Fruit fly (Drosophila melanogaster) Kc167 (cell line): ENCODE data around the gene RhoGAP92B.

Experiments
- Myc ChIP-seq: fragments of >200 bp; optimal IDR thresholded peaks from 2 replicates; lab custom pipeline; 2017; ENCODE audit warnings: missing external identifiers
- Sin3A ChIP-seq: fragments of >200 bp; optimal IDR thresholded peaks from 2 replicates; lab custom pipeline; 2018; ENCODE audit warnings: missing external identifiers
- h ChIP-seq: fragments of >200 bp; optimal IDR thresholded peaks from 3 replicates; lab custom pipeline; 2018; ENCODE audit warnings: missing external identifiers
- insv ChIP-seq: fragments of >200 bp; optimal IDR thresholded peaks from 3 replicates; lab custom pipeline; 2018; ENCODE audit warnings: missing external identifiers
- psq ChIP-seq: fragments of >200 bp; optimal IDR thresholded peaks from 2 replicates; lab custom pipeline; 2017; ENCODE audit warnings: missing external identifiers
- ttk ChIP-seq: sonication (Bioruptor generic); optimal IDR thresholded peaks from 2 replicates; lab custom pipeline; 2017; ENCODE audit warnings: missing external identifiers

RhoGAP92B gene

DNA sequence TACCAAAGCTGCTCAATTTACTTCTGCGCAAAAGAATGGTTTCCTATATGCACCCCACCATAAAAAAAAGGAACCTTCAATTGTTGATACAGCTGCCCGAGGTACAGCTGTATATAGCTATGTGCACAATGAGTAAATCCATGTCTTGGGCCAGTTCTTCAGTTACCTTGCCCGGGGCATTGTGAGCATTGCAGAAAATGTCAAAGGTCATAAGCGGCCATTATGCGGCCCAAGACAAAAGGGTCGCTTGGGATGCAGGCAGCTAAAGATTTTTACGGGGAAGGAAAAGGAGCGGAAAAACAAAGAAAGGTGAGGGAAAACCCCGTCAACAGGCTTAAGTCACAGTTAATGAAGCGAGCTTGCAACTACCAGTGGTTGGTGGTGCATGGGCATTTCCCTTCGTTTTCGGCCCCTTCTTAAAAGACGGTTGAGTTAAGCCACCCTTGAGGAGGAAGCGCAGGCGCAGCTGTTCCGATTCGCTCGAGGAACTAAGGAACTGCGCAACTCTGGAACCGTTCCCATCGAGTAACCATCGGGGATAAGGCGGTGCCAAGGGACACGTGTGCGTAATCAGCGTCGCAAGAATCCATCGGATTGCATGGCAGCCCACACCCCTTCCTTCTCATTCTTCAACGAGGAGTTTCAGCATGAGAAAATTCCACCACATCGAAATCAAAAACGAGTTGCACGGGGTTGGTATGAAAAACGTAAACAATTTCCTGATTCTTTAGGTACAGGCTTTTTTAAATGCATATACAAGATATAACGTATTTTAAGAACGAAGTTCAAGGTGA, 26.1 kb downstream of the RhoGAP92B start:
- TF ChIP-seq psq (lab: Kevin White, UChicago), result no peak
- no peak for TF ChIP-seq Myc (lab: Kevin White, UChicago)
- TF ChIP-seq ttk (lab: Kevin White, UChicago), result no peak
- no peak for TF ChIP-seq h (lab: Kevin White, UChicago)
- TF ChIP-seq Sin3A (lab: Kevin White, UChicago), result no peak
- no peak for TF ChIP-seq insv

DNA sequence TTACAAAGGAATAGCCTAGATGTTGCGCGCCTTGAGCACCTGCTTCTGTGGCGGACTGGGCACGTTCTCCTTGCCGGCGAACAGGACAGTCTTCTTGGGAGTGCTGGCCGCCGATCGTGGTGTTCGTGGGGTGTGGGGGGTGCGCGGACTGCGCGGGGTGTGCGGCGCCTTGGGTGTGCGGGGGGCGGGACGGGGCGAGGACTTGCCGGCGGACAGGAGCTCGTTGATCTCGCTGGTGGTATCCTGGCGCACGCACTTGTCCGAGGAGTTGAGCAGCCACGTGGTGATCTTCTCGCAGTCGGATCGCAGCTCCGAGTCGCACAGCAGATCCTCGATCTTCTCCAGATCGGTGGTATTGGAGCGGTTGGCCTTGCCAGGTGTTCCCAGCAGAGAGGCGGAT, 27.2 kb downstream of the RhoGAP92B start:
- TF ChIP-seq insv (no peak), Sin3A (lab: Kevin White, UChicago) (no peak), psq (lab: Kevin White, UChicago) (no peak), Myc (lab: Kevin White, UChicago) (no peak), ttk (lab: Kevin White, UChicago) (no peak), h (lab: Kevin White, UChicago) (no peak)

DNA sequence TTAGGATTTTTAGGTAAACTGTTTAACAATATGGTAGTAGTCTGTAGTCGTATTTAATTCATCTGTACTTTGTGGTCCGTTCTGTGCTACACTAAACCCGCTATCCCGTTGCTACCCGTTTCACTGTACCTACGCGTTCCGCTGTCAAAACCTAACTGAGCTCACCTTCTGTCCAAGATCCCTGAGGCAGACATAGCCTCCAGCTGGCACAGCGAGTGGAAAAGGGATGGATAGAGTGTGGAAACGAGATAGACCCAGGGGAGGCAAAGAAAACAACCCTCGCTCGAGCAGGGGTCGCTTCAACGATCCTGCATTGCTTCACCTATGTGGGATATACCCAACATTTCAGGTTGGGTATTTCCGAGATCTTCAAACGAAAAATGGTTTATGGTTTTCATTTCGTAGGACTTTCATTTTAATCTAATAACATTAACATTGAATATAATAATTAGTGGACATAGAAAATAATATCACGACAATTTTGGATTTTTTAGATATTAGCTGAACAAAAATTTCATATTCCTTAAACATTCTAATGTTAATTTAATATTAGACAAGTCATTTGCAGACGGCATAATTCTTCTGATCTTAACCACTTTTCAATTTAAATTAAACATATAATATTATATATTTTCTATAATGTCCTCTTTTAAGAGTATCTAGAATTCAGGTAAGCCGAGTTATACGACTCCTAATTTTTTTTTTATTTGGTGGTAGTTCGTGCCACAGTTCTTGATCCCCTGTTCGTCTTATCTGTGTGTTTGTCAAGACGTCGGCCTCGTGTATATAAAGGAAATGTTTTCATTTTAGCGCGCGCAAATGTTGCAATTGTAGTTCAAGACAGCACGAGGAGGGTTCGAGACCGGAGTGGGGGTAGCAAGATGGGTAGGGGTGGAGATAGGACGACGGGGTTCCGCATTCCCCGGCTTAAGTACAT, 30.1 kb downstream of the RhoGAP92B start, which contains the start of gene mira:
Gene mira (minus strand): TSS at position 281 of the 937 bp plus-strand sequence.
- TF ChIP-seq Sin3A (lab: Kevin White, UChicago) (no peak), psq (lab: Kevin White, UChicago) (no peak), ttk (lab: Kevin White, UChicago) (no peak), h (lab: Kevin White, UChicago) (no peak), insv (no peak), Myc (lab: Kevin White, UChicago) (no peak)

DNA sequence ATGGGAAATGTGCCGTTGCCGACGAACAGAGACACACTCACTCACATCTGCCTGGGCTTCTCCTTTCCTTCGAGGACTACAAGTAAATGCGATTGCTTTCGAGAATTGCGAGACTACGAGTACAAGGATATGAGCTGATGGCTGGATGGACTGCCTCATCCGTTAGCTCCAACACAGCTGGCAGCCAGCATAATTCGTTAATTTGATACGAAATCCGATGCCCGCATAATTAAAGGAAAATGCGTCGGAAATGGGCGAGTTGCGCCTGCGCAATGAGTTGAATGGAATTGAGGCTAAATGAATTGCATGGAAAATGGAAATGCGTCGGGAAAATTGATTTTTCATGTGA, 30.8 kb downstream of the RhoGAP92B start:
- TF ChIP-seq ttk (lab: Kevin White, UChicago) (no peak), Sin3A (lab: Kevin White, UChicago) (no peak), psq (lab: Kevin White, UChicago) (no peak), Myc (lab: Kevin White, UChicago) (no peak), h (lab: Kevin White, UChicago) (no peak), insv (no peak)

DNA sequence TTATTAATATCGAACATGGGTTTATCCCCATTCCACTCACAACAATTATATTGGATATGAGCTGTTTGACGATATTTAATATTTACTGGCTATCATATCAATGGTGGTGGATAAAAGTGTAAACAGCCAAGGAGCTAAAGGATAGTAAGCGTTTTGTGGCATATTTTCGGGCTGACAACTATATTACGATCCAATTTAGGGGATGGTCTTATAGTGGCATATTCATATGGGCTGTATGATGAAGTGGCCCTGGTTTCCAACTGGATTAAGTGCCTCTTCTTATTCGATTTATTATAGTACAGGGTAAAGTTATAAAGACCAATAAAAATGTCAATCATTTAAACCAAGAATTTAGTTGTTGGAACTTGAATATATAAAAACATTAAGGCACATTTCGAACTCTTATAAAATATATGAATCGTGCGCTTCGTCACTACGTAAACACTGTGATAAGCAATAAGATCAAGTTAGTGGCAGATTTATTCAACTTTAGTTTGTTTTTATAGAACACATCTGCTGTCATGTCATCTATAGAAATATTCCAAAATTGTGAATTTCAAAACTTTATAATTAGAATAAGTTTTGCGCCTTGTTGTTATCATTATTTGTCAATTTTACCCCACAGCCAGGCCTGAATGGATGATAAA, 34.1 kb downstream of the RhoGAP92B start:
- TF ChIP-seq Sin3A (lab: Kevin White, UChicago), result no peak
- TF ChIP-seq insv, result no peak
- TF ChIP-seq h (lab: Kevin White, UChicago), result no peak
- TF ChIP-seq psq (lab: Kevin White, UChicago), result no peak
- TF ChIP-seq ttk (lab: Kevin White, UChicago), result no peak
- TF ChIP-seq Myc (lab: Kevin White, UChicago), result no peak

DNA sequence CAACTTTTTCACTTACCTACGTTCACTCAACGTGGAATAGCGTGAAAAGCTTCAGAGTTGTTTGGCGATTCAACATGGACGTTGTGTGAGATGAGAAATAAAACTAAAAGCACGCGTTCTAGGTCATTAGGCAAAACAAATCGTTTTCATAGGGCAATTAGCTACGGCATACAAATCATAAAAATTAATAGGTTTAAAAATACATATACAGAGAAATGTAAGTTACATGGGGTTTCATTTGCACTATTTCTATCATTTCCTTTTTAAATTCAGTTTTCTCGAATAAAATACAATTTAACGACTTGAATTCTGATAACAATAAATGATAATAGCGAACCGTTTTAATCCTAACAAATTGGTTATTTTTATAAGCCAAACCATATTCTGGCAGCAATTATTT, 37.3 kb downstream of the RhoGAP92B start, which contains the start of gene CG46042:
Gene CG46042 (minus strand): TSS at position 101 of the 400 bp plus-strand sequence.
- TF ChIP-seq Myc (lab: Kevin White, UChicago) (no peak), h (lab: Kevin White, UChicago) (no peak), insv (no peak), Sin3A (lab: Kevin White, UChicago) (no peak), ttk (lab: Kevin White, UChicago) (no peak), psq (lab: Kevin White, UChicago) (no peak)

DNA sequence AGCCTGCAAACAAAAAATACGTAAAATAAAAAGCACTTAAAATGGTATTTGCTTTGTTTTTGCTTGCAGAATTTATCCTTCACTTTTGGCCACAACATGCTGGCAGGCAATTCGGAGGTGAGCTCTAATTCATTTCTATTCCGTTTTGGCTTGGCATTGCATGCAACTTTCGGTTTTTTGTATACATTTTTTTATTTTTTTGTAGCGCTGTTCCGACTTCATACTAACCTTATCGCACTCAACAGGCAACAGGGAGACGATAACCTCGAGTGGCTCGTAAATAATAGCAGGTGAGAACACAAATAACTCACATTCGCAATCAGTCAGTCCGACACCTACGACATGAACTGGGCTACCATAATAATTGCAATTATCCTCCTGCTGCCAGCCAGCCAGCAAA, 43.2 kb downstream of the RhoGAP92B start, which contains the start of gene CG4783:
Gene CG4783 (plus strand): TSS at position 301 of the 400 bp plus-strand sequence.
- TF ChIP-seq ttk (lab: Kevin White, UChicago), result no peak
- TF ChIP-seq Myc (lab: Kevin White, UChicago), result no peak
- no peak for TF ChIP-seq psq (lab: Kevin White, UChicago)
- TF ChIP-seq h (lab: Kevin White, UChicago), result no peak
- TF ChIP-seq insv, result no peak
- TF ChIP-seq Sin3A (lab: Kevin White, UChicago), result no peak
